5 fruit fly cellular contexts compared by ENCODE assay signal in the genomic region with DNA sequence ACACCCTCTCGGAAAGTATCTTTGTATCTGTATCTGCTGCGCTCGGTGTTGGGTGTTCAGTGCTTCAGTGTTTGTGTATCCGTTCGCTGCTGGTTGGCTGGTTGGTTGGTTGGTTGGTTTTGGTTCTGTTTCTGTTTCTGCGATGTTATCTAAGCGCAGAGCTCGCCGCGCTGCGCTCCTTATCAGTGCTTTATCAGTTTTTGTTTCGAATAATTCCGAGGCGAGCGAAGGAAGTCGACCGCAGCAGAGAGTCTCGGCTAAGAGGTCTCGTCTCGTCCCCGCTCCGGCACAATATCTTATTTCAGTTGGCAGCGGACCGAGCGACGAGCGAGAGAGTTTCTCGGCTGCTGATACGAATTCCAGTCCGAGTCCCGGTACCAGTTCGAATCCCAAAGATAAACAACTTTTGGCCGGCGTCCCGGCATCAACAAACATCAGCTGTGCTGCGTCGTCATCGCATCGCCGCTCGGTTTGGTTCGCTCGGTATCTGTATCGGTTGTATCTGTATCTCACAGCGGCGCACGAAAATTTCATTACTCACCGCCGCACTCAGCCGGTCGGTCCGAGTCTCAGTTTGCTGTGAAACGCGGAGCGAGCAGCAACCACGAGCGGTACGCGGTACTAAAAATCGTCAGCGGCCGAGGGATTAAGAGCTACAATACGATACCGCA.
A peak's percentile ranks its signal among the peaks of the same experiment; 100 is the strongest.
TF ChIP-seq lines count a peak whose summit lies in the region.

No protein-coding gene starts in this region.

- TF ChIP-seq CTCF in whole organism, embryonic (GFP tag; optimal IDR thresholded peaks at IDR 0.05; lab: Kevin White, UChicago) = peak; percentile 17

TF ChIP-seq in whole organism, adult, 20 proteins besides CTCF, POLR2A, EP300 and RAD21 (continues in another document):
- TF ChIP-seq CG11617 (GFP tag; optimal IDR thresholded peaks at IDR 0.05; lab: Kevin White, UChicago) (no peak), CG14711 (tag; optimal IDR thresholded peaks at IDR 0.05; lab: Kevin White, UChicago) (no peak), toe (GFP tag; optimal IDR thresholded peaks at IDR 0.05; lab: Kevin White, UChicago) (no peak), kay (GFP tag; lab: Kevin White, UChicago; ENCODE audit: borderline replicate concordance) (no peak), Crg-1 (GFP tag; optimal IDR thresholded peaks at IDR 0.05; lab: Kevin White, UChicago) (no peak), bab1 (GFP tag; optimal IDR thresholded peaks at IDR 0.05; lab: Kevin White, UChicago) (peak; percentile 28), tj (GFP tag; optimal IDR thresholded peaks at IDR 0.05; lab: Kevin White, UChicago) (peak; percentile 21), ovo (GFP tag; optimal IDR thresholded peaks at IDR 0.05; lab: Kevin White, UChicago) (no peak), CG12768 (GFP tag; optimal IDR thresholded peaks at IDR 0.05; lab: Kevin White, UChicago) (no peak), CG5204 (GFP tag; optimal IDR thresholded peaks at IDR 0.05; lab: Kevin White, UChicago) (no peak), Clk (GFP tag; optimal IDR thresholded peaks at IDR 0.05; lab: Kevin White, UChicago) (no peak), Mnt (GFP tag; optimal IDR thresholded peaks at IDR 0.05; lab: Kevin White, UChicago) (no peak), CG1620 (GFP tag; optimal IDR thresholded peaks at IDR 0.05; lab: Kevin White, UChicago) (no peak), Hr96 (GFP tag; optimal IDR thresholded peaks at IDR 0.05; lab: Kevin White, UChicago) (peak; percentile 13), cic (GFP tag; optimal IDR thresholded peaks at IDR 0.05; lab: Kevin White, UChicago) (peak; percentile 3), pad (GFP tag; optimal IDR thresholded peaks at IDR 0.05; lab: Kevin White, UChicago) (no peak), CG7045 (GFP tag; optimal IDR thresholded peaks at IDR 0.05; lab: Kevin White, UChicago) (no peak)

TF ChIP-seq in whole organism, embryonic, 481 proteins besides CTCF, POLR2A, EP300 and RAD21 (continues in another document):
- TF ChIP-seq B-H2 (GFP tag; optimal IDR thresholded peaks at IDR 0.05; lab: Kevin White, UChicago) = peak; percentile 7
- TF ChIP-seq CG8388 (GFP tag; optimal IDR thresholded peaks at IDR 0.05; lab: Kevin White, UChicago) = no peak
- TF ChIP-seq dan (GFP tag; IDR thresholded peaks at IDR 0.05; lab: Robert Waterston, UW) = no peak
- TF ChIP-seq nerfin-2 (GFP tag; IDR thresholded peaks at IDR 0.05; lab: Robert Waterston, UW; ENCODE audit: partially characterized antibody) = peak; percentile 32; the same call in 1 of the 2 replicates
- TF ChIP-seq CG9797 (GFP tag; optimal IDR thresholded peaks at IDR 0.05; lab: Kevin White, UChicago) = no peak
- no peak for TF ChIP-seq CG12299 (tag; optimal IDR thresholded peaks at IDR 0.05; lab: Kevin White, UChicago)
- peak; percentile 78; the same call in 2 of the 3 replicates for TF ChIP-seq ci (GFP tag; IDR thresholded peaks at IDR 0.05; lab: Robert Waterston, UW)
- TF ChIP-seq CG4820 (GFP tag; optimal IDR thresholded peaks at IDR 0.05; lab: Kevin White, UChicago) = no peak
- TF ChIP-seq row (GFP tag; IDR thresholded peaks at IDR 0.05; lab: Robert Waterston, UW) = peak; percentile 12; the same call in 1 of the 3 replicates
- TF ChIP-seq gem (tag; optimal IDR thresholded peaks at IDR 0.05; lab: Kevin White, UChicago) = no peak
- TF ChIP-seq CG30020 (tag; optimal IDR thresholded peaks at IDR 0.05; lab: Kevin White, UChicago) = no peak
- TF ChIP-seq stc (GFP tag; IDR thresholded peaks at IDR 0.05; lab: Robert Waterston, UW) = peak; percentile 25; the same call in 1 of the 2 replicates
- TF ChIP-seq prd (optimal IDR thresholded peaks at IDR 0.05; lab: Kevin White, UChicago) = no peak
- TF ChIP-seq prd (GFP tag; IDR thresholded peaks at IDR 0.05; lab: Robert Waterston, UW) = 0 out of 3 replicates have a peak, but pooled peaks have one; percentile 25
- TF ChIP-seq Hr51 (GFP tag; optimal IDR thresholded peaks at IDR 0.05; lab: Kevin White, UChicago) = peak in 1 of 2 experiments; percentile 13
- TF ChIP-seq CG6175 (GFP tag; IDR thresholded peaks at IDR 0.05; lab: Robert Waterston, UW) = no peak

TF ChIP-seq in whole organism, prepupa, 60 proteins besides CTCF, POLR2A, EP300 and RAD21 (continues in another document):
- peak; percentile 18 for TF ChIP-seq lz (GFP tag; optimal IDR thresholded peaks at IDR 0.05; lab: Kevin White, UChicago)
- no peak for TF ChIP-seq CG6792 (GFP tag; optimal IDR thresholded peaks at IDR 0.05; lab: Kevin White, UChicago)
- TF ChIP-seq Hr39 (GFP tag; optimal IDR thresholded peaks at IDR 0.05; lab: Kevin White, UChicago) = no peak
- no peak for TF ChIP-seq Hr4 (GFP tag; optimal IDR thresholded peaks at IDR 0.05; lab: Kevin White, UChicago)
- TF ChIP-seq fd85E (GFP tag; optimal IDR thresholded peaks at IDR 0.05; lab: Kevin White, UChicago) = no peak
- peak; percentile 39; the same call in 2 of the 3 replicates for TF ChIP-seq CG8119 (GFP tag; IDR thresholded peaks at IDR 0.05; lab: Robert Waterston, UW)
- peak; percentile 5 for TF ChIP-seq Blimp-1 (GFP tag; optimal IDR thresholded peaks at IDR 0.05; lab: Kevin White, UChicago)
- no peak for TF ChIP-seq CG10631 (GFP tag; optimal IDR thresholded peaks at IDR 0.05; lab: Kevin White, UChicago)
- peak; percentile 81 for TF ChIP-seq svp (GFP tag; lab: Kevin White, UChicago)
- peak; percentile 22 for TF ChIP-seq CG6276 (GFP tag; optimal IDR thresholded peaks at IDR 0.05; lab: Kevin White, UChicago)
- TF ChIP-seq CG10669 (GFP tag; optimal IDR thresholded peaks at IDR 0.05; lab: Kevin White, UChicago) = peak; percentile 14
- peak; percentile 1 for TF ChIP-seq vri (GFP tag; optimal IDR thresholded peaks at IDR 0.05; lab: Kevin White, UChicago)
- TF ChIP-seq Sox102F (GFP tag; optimal IDR thresholded peaks at IDR 0.05; lab: Kevin White, UChicago) = peak; percentile 67
- TF ChIP-seq CG11902 (GFP tag; optimal IDR thresholded peaks at IDR 0.05; lab: Kevin White, UChicago) = no peak
- no peak for TF ChIP-seq CG8319 (GFP tag; optimal IDR thresholded peaks at IDR 0.05; lab: Kevin White, UChicago)
- TF ChIP-seq Sox15 (GFP tag; optimal IDR thresholded peaks at IDR 0.05; lab: Kevin White, UChicago) = no peak
- TF ChIP-seq CG32006 (GFP tag; optimal IDR thresholded peaks at IDR 0.05; lab: Kevin White, UChicago) = no peak
- TF ChIP-seq CG6854 (GFP tag; optimal IDR thresholded peaks at IDR 0.05; lab: Kevin White, UChicago) = peak; percentile 83

TF ChIP-seq in whole organism, pupa, 21 proteins besides CTCF, POLR2A, EP300 and RAD21 (continues in another document):
- no peak for TF ChIP-seq CG8159 (tag; optimal IDR thresholded peaks at IDR 0.05; lab: Kevin White, UChicago)
- no peak for TF ChIP-seq gl (tag; optimal IDR thresholded peaks at IDR 0.05; lab: Kevin White, UChicago)
- TF ChIP-seq CG17806 (tag; optimal IDR thresholded peaks at IDR 0.05; lab: Kevin White, UChicago) = no peak
- peak; percentile 39; the same call in 1 of the 2 replicates for TF ChIP-seq CG32121 (GFP tag; IDR thresholded peaks at IDR 0.05; lab: Robert Waterston, UW)
- TF ChIP-seq Pif1B (GFP tag; optimal IDR thresholded peaks at IDR 0.05; lab: Kevin White, UChicago) = peak; percentile 10
- no peak for TF ChIP-seq CG10348 (GFP tag; IDR thresholded peaks at IDR 0.05; lab: Robert Waterston, UW)
- TF ChIP-seq CG4496 (GFP tag; IDR thresholded peaks at IDR 0.05; lab: Robert Waterston, UW) = peak; percentile 68; the same call in 2 of the 3 replicates
- peak; percentile 1 for TF ChIP-seq Snoo (tag; optimal IDR thresholded peaks at IDR 0.05; lab: Kevin White, UChicago)
- no peak for TF ChIP-seq CG15710 (tag; optimal IDR thresholded peaks at IDR 0.05; lab: Kevin White, UChicago)
- no peak for TF ChIP-seq CG9948 (tag; optimal IDR thresholded peaks at IDR 0.05; lab: Kevin White, UChicago)
- 0 out of 2 replicates have a peak, but pooled peaks have one; percentile 23 for TF ChIP-seq CG12605 (GFP tag; IDR thresholded peaks at IDR 0.05; lab: Robert Waterston, UW)
- peak; percentile 91 for TF ChIP-seq CG13204 (GFP tag; optimal IDR thresholded peaks at IDR 0.05; lab: Kevin White, UChicago)
- TF ChIP-seq fd96Ca (GFP tag; IDR thresholded peaks at IDR 0.05; lab: Robert Waterston, UW) = no peak; the same call in 2 of the 3 replicates
- no peak for TF ChIP-seq rn (GFP tag; IDR thresholded peaks at IDR 0.05; lab: Robert Waterston, UW)
- TF ChIP-seq CG34367 (tag; optimal IDR thresholded peaks at IDR 0.05; lab: Kevin White, UChicago) = no peak
- peak; percentile 34 for TF ChIP-seq EcR (GFP tag; optimal IDR thresholded peaks at IDR 0.05; lab: Kevin White, UChicago)
- no peak for TF ChIP-seq CG14655 (GFP tag; optimal IDR thresholded peaks at IDR 0.05; lab: Kevin White, UChicago)
- TF ChIP-seq Ets98B (GFP tag; IDR thresholded peaks at IDR 0.05; lab: Robert Waterston, UW) = peak; percentile 41
- TF ChIP-seq CG8301 (tag; optimal IDR thresholded peaks at IDR 0.05; lab: Kevin White, UChicago) = no peak

TF ChIP-seq in whole organism, wandering third instar larva, 38 proteins besides CTCF, POLR2A, EP300 and RAD21 (continues in another document):
- TF ChIP-seq sage (GFP tag; optimal IDR thresholded peaks at IDR 0.05; lab: Kevin White, UChicago) (no peak), Dfd (GFP tag; optimal IDR thresholded peaks at IDR 0.05; lab: Kevin White, UChicago) (no peak), CG32264 (GFP tag; optimal IDR thresholded peaks at IDR 0.05; lab: Kevin White, UChicago) (peak; percentile 54), N (GFP tag; optimal IDR thresholded peaks at IDR 0.05; lab: Kevin White, UChicago) (no peak), Hnf4 (GFP tag; optimal IDR thresholded peaks at IDR 0.05; lab: Kevin White, UChicago) (peak; percentile 8), HLH106 (tag; optimal IDR thresholded peaks at IDR 0.05; lab: Kevin White, UChicago) (peak; percentile 9), jim (GFP tag; optimal IDR thresholded peaks at IDR 0.05; lab: Kevin White, UChicago) (no peak), Hr83 (GFP tag; optimal IDR thresholded peaks at IDR 0.05; lab: Kevin White, UChicago; ENCODE audit: poor library complexity, severe bottlenecking) (peak; percentile 60), Hr78 (GFP tag; optimal IDR thresholded peaks at IDR 0.05; lab: Kevin White, UChicago) (no peak), rgr (GFP tag; optimal IDR thresholded peaks at IDR 0.05; lab: Kevin White, UChicago) (peak; percentile 30), Myc (optimal IDR thresholded peaks at IDR 0.05; lab: Kevin White, UChicago) (no peak), psq (GFP tag; optimal IDR thresholded peaks at IDR 0.05; lab: Kevin White, UChicago) (peak; percentile 42), Sp1 (GFP tag; optimal IDR thresholded peaks at IDR 0.05; lab: Kevin White, UChicago) (peak; percentile 33), dl (GFP tag; optimal IDR thresholded peaks at IDR 0.05; lab: Kevin White, UChicago; ENCODE audit: insufficient read depth in 1 of 2, partially characterized antibody in 2 of 2) (peak in 1 of 2 experiments; percentile 35), Jra (GFP tag; optimal IDR thresholded peaks at IDR 0.05; lab: Kevin White, UChicago) (peak; percentile 78), Abd-B (GFP tag; optimal IDR thresholded peaks at IDR 0.05; lab: Kevin White, UChicago) (no peak), usp (GFP tag; optimal IDR thresholded peaks at IDR 0.05; lab: Kevin White, UChicago) (no peak), h (GFP tag; optimal IDR thresholded peaks at IDR 0.05; lab: Kevin White, UChicago) (peak; percentile 50), dmrt93B (GFP tag; optimal IDR thresholded peaks at IDR 0.05; lab: Kevin White, UChicago) (no peak)
